Worm (Caenorhabditis elegans) whole organism, early embryonic: ENCODE measurements around the gene F18C5.10.

Source experiments
- B0310.2 ChIP-seq: sonication (generic microtip); optimal IDR thresholded peaks from 2 replicates; lab custom pipeline; 2016; ENCODE audit warnings: mild to moderate bottlenecking, missing genetic modification characterization, missing compliant biosample characterization
- aly-1 ChIP-seq: sonication (generic microtip); optimal IDR thresholded peaks from 2 replicates; lab custom pipeline; 2016; ENCODE audit warnings: missing genetic modification characterization, missing compliant biosample characterization
- ama-1 ChIP-seq: fragments of 150-350 bp; optimal IDR thresholded peaks from 2 replicates; lab custom pipeline; 2014
- ceh-36 ChIP-seq: sonication (generic microtip); optimal IDR thresholded peaks from 2 replicates; lab custom pipeline; 2016; ENCODE audit warnings: missing genetic modification characterization, inconsistent platforms, missing compliant biosample characterization
- scrt-1 ChIP-seq: fragments of 200-800 bp; sonication (Bioruptor generic); IDR thresholded peaks from 2 replicates; pipeline ENCODE4 v1.3.6; 2022; ENCODE audit warnings: missing genetic modification characterization, missing compliant biosample characterization
- sea-1 ChIP-seq: fragments of 200-800 bp; sonication (Bioruptor generic); conservative IDR thresholded peaks from 2 replicates; pipeline ENCODE4 v1.3.6; 2022; ENCODE audit warnings: missing genetic modification characterization, missing compliant biosample characterization
- tbx-37 ChIP-seq: fragments of 200-800 bp; sonication (Bioruptor generic); conservative IDR thresholded peaks from 2 replicates; pipeline ENCODE4 v1.3.6; 2022; ENCODE audit warnings: missing genetic modification reagents, missing genetic modification characterization, missing compliant biosample characterization

- TF ChIP-seq B0310.2 (tag; lab: Kevin White, UChicago) (no peak), sea-1 (GFP tag; lab: Robert Waterston, UW) (no peak), tbx-37 (GFP tag; lab: Robert Waterston, UW) (no peak), scrt-1 (GFP tag; lab: Robert Waterston, UW) (no peak), ama-1 (lab: Kevin White, UChicago) (no peak), ceh-36 (tag; lab: Kevin White, UChicago) (no peak), aly-1 (tag; lab: Kevin White, UChicago) (no peak)
Measured at ce11 chrII:6558887-6559286, 2.4 kb downstream of the F18C5.10 start.
